Fruit fly (Drosophila melanogaster) whole organism, embryonic: ENCODE results near the gene CG10962.
A peak's percentile ranks its signal among the peaks of the same experiment; 100 is the strongest.

Experiments used
- Abd-B ChIP-seq: fragments of 200-800 bp; sonication (Bioruptor generic); optimal IDR thresholded peaks from 2 replicates; lab custom pipeline; 2018; ENCODE audit warnings: missing biosample characterization, mild to moderate bottlenecking, missing genetic modification characterization, moderate library complexity
- Bdp1 ChIP-seq: fragments of 200-800 bp; sonication (Bioruptor generic); optimal IDR thresholded peaks from 3 replicates; lab custom pipeline; 2016; ENCODE audit warnings: missing biosample characterization, missing genetic modification characterization
- CG10565 ChIP-seq: fragments of 200-800 bp; sonication (Bioruptor generic); optimal IDR thresholded peaks from 3 replicates; lab custom pipeline; 2016; ENCODE audit warnings: missing biosample characterization, mild to moderate bottlenecking, missing genetic modification characterization
- CG10654 ChIP-seq: fragments of 200-800 bp; sonication (Bioruptor generic); optimal IDR thresholded peaks from 2 replicates; lab custom pipeline; 2016; ENCODE audit warnings: missing biosample characterization, missing genetic modification characterization
- CG11085 ChIP-seq: fragments of 200-800 bp; sonication (Bioruptor generic); IDR thresholded peaks from 2 replicates; pipeline ENCODE4 v1.3.6; 2022; ENCODE audit warnings: missing biosample characterization, missing genetic modification characterization
- CG11456 ChIP-seq: fragments of 200-800 bp; sonication (Bioruptor generic); IDR thresholded peaks from 3 replicates; pipeline ENCODE4 v1.3.6; 2022; ENCODE audit warnings: missing biosample characterization, missing genetic modification characterization
- CG13296 ChIP-seq: fragments of 200-800 bp; sonication (Bioruptor generic); optimal IDR thresholded peaks from 3 replicates; lab custom pipeline; 2018; ENCODE audit warnings: missing biosample characterization, mild to moderate bottlenecking, missing genetic modification characterization
- CG13424 ChIP-seq: fragments of 200-800 bp; sonication (Bioruptor generic); optimal IDR thresholded peaks from 2 replicates; lab custom pipeline; 2019; ENCODE audit warnings: missing biosample characterization, mild to moderate bottlenecking, missing genetic modification characterization, moderate library complexity
- CG14014 ChIP-seq: fragments of 200-800 bp; sonication (Bioruptor generic); IDR thresholded peaks from 2 replicates; pipeline ENCODE4 v1.3.6; 2022; ENCODE audit warnings: missing biosample characterization, missing genetic modification characterization
- CG15269 ChIP-seq: fragments of 200-800 bp; sonication (Bioruptor generic); optimal IDR thresholded peaks from 2 replicates; lab custom pipeline; 2018; ENCODE audit warnings: missing biosample characterization, mild to moderate bottlenecking, missing genetic modification characterization, moderate library complexity
- CG15601 ChIP-seq: fragments of 200-800 bp; sonication (Bioruptor generic); optimal IDR thresholded peaks from 3 replicates; lab custom pipeline; 2019; ENCODE audit warnings: missing biosample characterization, mild to moderate bottlenecking, missing genetic modification characterization, moderate library complexity
- CG1603 ChIP-seq: fragments of 200-800 bp; sonication (Bioruptor generic); optimal IDR thresholded peaks from 2 replicates; lab custom pipeline; 2019; ENCODE audit warnings: missing biosample characterization, mild to moderate bottlenecking, missing genetic modification characterization, moderate library complexity
- CG16813 ChIP-seq: fragments of 200-800 bp; sonication (Bioruptor generic); IDR thresholded peaks from 3 replicates; pipeline ENCODE4 v1.3.6; 2022; ENCODE audit warnings: missing biosample characterization, missing genetic modification characterization; ENCODE audit not compliant: partially characterized antibody
- CG17612 ChIP-seq: fragments of 200-800 bp; sonication (Bioruptor generic); IDR thresholded peaks from 2 replicates; pipeline ENCODE4 v1.3.6; 2022; ENCODE audit warnings: missing biosample characterization, missing genetic modification characterization
- CG18476 ChIP-seq: fragments of 200-800 bp; sonication (Bioruptor generic); optimal IDR thresholded peaks from 2 replicates; lab custom pipeline; 2016; ENCODE audit warnings: missing biosample characterization, mild to moderate bottlenecking, missing genetic modification characterization
- CG18619 ChIP-seq: fragments of 200-800 bp; sonication (Bioruptor generic); optimal IDR thresholded peaks from 3 replicates; lab custom pipeline; 2017; ENCODE audit warnings: missing biosample characterization, mild to moderate bottlenecking, missing genetic modification characterization
- CG2875 ChIP-seq: fragments of 200-800 bp; sonication (Bioruptor generic); optimal IDR thresholded peaks from 2 replicates; lab custom pipeline; 2017; ENCODE audit warnings: missing biosample characterization, mild to moderate bottlenecking, missing genetic modification characterization, missing genetic modification reagents
- CG3163 ChIP-seq: fragments of 200-800 bp; sonication (Bioruptor generic); optimal IDR thresholded peaks from 3 replicates; lab custom pipeline; 2016; ENCODE audit warnings: missing biosample characterization, missing genetic modification characterization
- CG32772 ChIP-seq: fragments of 200-800 bp; sonication (Bioruptor generic); IDR thresholded peaks from 2 replicates; pipeline ENCODE4 v1.3.6; 2022; ENCODE audit warnings: missing biosample characterization, missing genetic modification characterization
- CG33213 ChIP-seq: fragments of 200-800 bp; sonication (Bioruptor generic); optimal IDR thresholded peaks from 3 replicates; lab custom pipeline; 2016; ENCODE audit warnings: missing biosample characterization, missing genetic modification characterization
- CG4360 ChIP-seq: fragments of 200-800 bp; sonication (Bioruptor generic); IDR thresholded peaks from 2 replicates; pipeline ENCODE4 v1.3.6; 2022; ENCODE audit warnings: missing biosample characterization, missing genetic modification characterization
- CG4820 ChIP-seq: fragments of 200-800 bp; sonication (Bioruptor generic); optimal IDR thresholded peaks from 3 replicates; lab custom pipeline; 2016; ENCODE audit warnings: missing biosample characterization, missing genetic modification characterization
- CG5180 ChIP-seq: fragments of 200-800 bp; sonication (Bioruptor generic); optimal IDR thresholded peaks from 3 replicates; lab custom pipeline; 2017; ENCODE audit warnings: missing biosample characterization, missing genetic modification characterization, mild to moderate bottlenecking, moderate library complexity, missing genetic modification reagents
- CG7271 ChIP-seq: fragments of 200-800 bp; sonication (Bioruptor generic); optimal IDR thresholded peaks from 2 replicates; lab custom pipeline; 2018; ENCODE audit warnings: missing biosample characterization, mild to moderate bottlenecking, missing genetic modification characterization, moderate library complexity
- CG7963 ChIP-seq: fragments of 200-800 bp; sonication (Bioruptor generic); IDR thresholded peaks from 3 replicates; pipeline ENCODE4 v1.3.6; 2022; ENCODE audit warnings: missing biosample characterization, missing genetic modification characterization; ENCODE audit not compliant: partially characterized antibody
- CG8478 ChIP-seq: fragments of >200 bp; optimal IDR thresholded peaks from 2 replicates; lab custom pipeline; 2018
- CG9215 ChIP-seq: fragments of 200-800 bp; sonication (Bioruptor generic); IDR thresholded peaks from 2 replicates; pipeline ENCODE4 v1.3.6; 2022; ENCODE audit warnings: missing biosample characterization, missing genetic modification characterization
- Deaf1 ChIP-seq: fragments of 200-800 bp; optimal IDR thresholded peaks from 3 replicates; lab custom pipeline; 2019; ENCODE audit warnings: missing biosample characterization, mild to moderate bottlenecking, missing genetic modification characterization, moderate library complexity
- HLHmδ ChIP-seq: fragments of 200-800 bp; sonication (Bioruptor generic); optimal IDR thresholded peaks from 2 replicates; lab custom pipeline; 2018; ENCODE audit warnings: missing biosample characterization, mild to moderate bottlenecking, missing genetic modification characterization, moderate library complexity
- HmgZ ChIP-seq: fragments of 200-800 bp; sonication (Bioruptor generic); optimal IDR thresholded peaks from 2 replicates; lab custom pipeline; 2018; ENCODE audit warnings: missing biosample characterization, mild to moderate bottlenecking, missing genetic modification characterization
- Hr39 ChIP-seq: fragments of >200 bp; optimal IDR thresholded peaks from 2 replicates; lab custom pipeline; 2017
- Jarid2 ChIP-seq: fragments of 200-800 bp; sonication (Bioruptor generic); optimal IDR thresholded peaks from 3 replicates; lab custom pipeline; 2017; ENCODE audit warnings: mild to moderate bottlenecking, missing biosample characterization, missing genetic modification reagents, missing genetic modification characterization
- Mad ChIP-seq: fragments of 200-800 bp; sonication (Bioruptor generic); optimal IDR thresholded peaks from 2 replicates; lab custom pipeline; 2016; ENCODE audit warnings: missing biosample characterization, missing genetic modification characterization
- Neu2 ChIP-seq: fragments of 200-800 bp; sonication (Bioruptor generic); optimal IDR thresholded peaks from 3 replicates; lab custom pipeline; 2016; ENCODE audit warnings: missing biosample characterization, missing genetic modification characterization, borderline replicate concordance
- caup ChIP-seq: fragments of 200-800 bp; sonication (Bioruptor generic); optimal IDR thresholded peaks from 3 replicates; lab custom pipeline; 2017; ENCODE audit warnings: missing biosample characterization, mild to moderate bottlenecking, missing genetic modification characterization, moderate library complexity; ENCODE audit not compliant: severe bottlenecking
- dm ChIP-seq: fragments of 200-800 bp; sonication (Bioruptor generic); optimal IDR thresholded peaks from 3 replicates; lab custom pipeline; 2016; ENCODE audit warnings: missing biosample characterization, missing genetic modification characterization
- dysf ChIP-seq: fragments of 200-800 bp; sonication (Bioruptor generic); IDR thresholded peaks from 3 replicates; pipeline ENCODE4 v1.3.6; 2022; ENCODE audit warnings: missing biosample characterization, missing genetic modification characterization
- emc ChIP-seq: fragments of 200-800 bp; sonication (Bioruptor generic); optimal IDR thresholded peaks from 2 replicates; lab custom pipeline; 2016; ENCODE audit warnings: missing biosample characterization, missing genetic modification characterization
- gfzf ChIP-seq: fragments of 200-800 bp; sonication (Bioruptor generic); optimal IDR thresholded peaks from 2 replicates; lab custom pipeline; 2016; ENCODE audit warnings: missing biosample characterization, mild to moderate bottlenecking, missing genetic modification characterization, moderate library complexity
- gro ChIP-seq: fragments of 200-800 bp; sonication (Bioruptor generic); optimal IDR thresholded peaks from 2 replicates; lab custom pipeline; 2016; ENCODE audit warnings: missing biosample characterization, missing genetic modification characterization
- hb ChIP-seq: fragments of 200-800 bp; sonication (Bioruptor generic); IDR thresholded peaks from 3 replicates; pipeline ENCODE4 v1.3.6; 2022; ENCODE audit warnings: missing biosample characterization, missing genetic modification characterization; ENCODE audit not compliant: partially characterized antibody
- hbn ChIP-seq: fragments of 200-800 bp; sonication (Bioruptor generic); IDR thresholded peaks from 2 replicates; pipeline ENCODE4 v1.3.6; 2022; ENCODE audit warnings: missing biosample characterization, missing genetic modification characterization; ENCODE audit not compliant: partially characterized antibody
- nau ChIP-seq: fragments of 200-800 bp; sonication (Bioruptor generic); optimal IDR thresholded peaks from 3 replicates; lab custom pipeline; 2017; ENCODE audit warnings: missing biosample characterization, mild to moderate bottlenecking, missing genetic modification characterization, missing genetic modification reagents
- nom ChIP-seq: fragments of 200-800 bp; sonication (Bioruptor generic); optimal IDR thresholded peaks from 2 replicates; lab custom pipeline; 2017; ENCODE audit warnings: missing biosample characterization, missing genetic modification characterization, mild to moderate bottlenecking, moderate library complexity, missing genetic modification reagents
- odd ChIP-seq: fragments of 200-800 bp; sonication (Bioruptor generic); optimal IDR thresholded peaks from 2 replicates; lab custom pipeline; 2017; ENCODE audit warnings: missing biosample characterization, mild to moderate bottlenecking, missing genetic modification characterization
- pan ChIP-seq, 4 experiments: fragments of >200 bp in 3 of 4; fragments of 200-800 bp in 1 of 4; sonication (Bioruptor generic) in 1 of 4; optimal IDR thresholded peaks in 3 of 4; IDR thresholded peaks in 1 of 4; 2 replicates each; pipeline versions ENCODE4 v1.3.6 to Lab custom; 2017 to 2022; ENCODE audit warnings: missing biosample characterization in 2 of 4, missing genetic modification characterization in 2 of 4, mixed read lengths in 1 of 4
- run ChIP-seq: fragments of 200-800 bp; sonication (Bioruptor generic); optimal IDR thresholded peaks from 3 replicates; lab custom pipeline; 2018; ENCODE audit warnings: missing biosample characterization, mild to moderate bottlenecking, missing genetic modification characterization
- tna ChIP-seq: fragments of 200-800 bp; sonication (Bioruptor generic); IDR thresholded peaks from 2 replicates; pipeline ENCODE4 v1.3.6; 2022; ENCODE audit warnings: missing biosample characterization, missing genetic modification characterization; ENCODE audit not compliant: partially characterized antibody
- z ChIP-seq: fragments of 200-800 bp; sonication (Bioruptor generic); IDR thresholded peaks from 3 replicates; pipeline ENCODE4 v1.3.6; 2022; ENCODE audit warnings: missing biosample characterization, missing genetic modification characterization
- zf30C ChIP-seq: fragments of 200-800 bp; sonication (Bioruptor generic); optimal IDR thresholded peaks from 3 replicates; lab custom pipeline; 2018; ENCODE audit warnings: missing biosample characterization, mild to moderate bottlenecking, missing genetic modification characterization

Gene CG10962

DNA sequence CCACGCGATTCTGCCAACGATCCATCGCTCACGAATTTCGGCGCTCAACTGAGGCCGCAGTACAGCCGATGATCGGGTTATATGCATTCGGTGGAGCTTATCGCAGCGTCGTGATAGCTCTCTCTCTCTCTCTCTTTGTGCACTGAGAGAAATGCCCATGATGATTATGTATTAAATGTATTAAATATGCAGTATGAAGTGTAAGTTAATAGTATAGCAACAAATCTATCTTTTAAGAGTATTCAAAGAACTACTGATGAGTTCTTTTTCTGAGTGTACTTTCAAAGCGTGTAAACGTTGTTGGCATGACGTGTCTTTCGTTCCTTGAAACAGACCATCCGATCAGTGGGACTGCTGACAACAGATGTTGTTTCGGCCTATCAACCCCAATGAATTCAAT lies at the start of gene CG10962 (continued):
- TF ChIP-seq CG13424 (peak; percentile 71), Neu2 (GFP tag; lab: Kevin White, UChicago) (no peak), CG33213 (no peak), CG11456 (GFP tag; lab: Robert Waterston, UW) (peak; percentile 67), gro (peak; percentile 56), CG4360 (GFP tag; lab: Robert Waterston, UW) (no peak), CG11085 (GFP tag; lab: Robert Waterston, UW) (peak; percentile 58), caup (GFP tag; lab: Kevin White, UChicago) (peak; percentile 57), CG32772 (GFP tag; lab: Robert Waterston, UW) (peak; percentile 69), pan (optimal IDR thresholded peaks at IDR 0.05; lab: Kevin White, UChicago) (no peak), pan (GFP tag; optimal IDR thresholded peaks at IDR 0.05 in 1 of 2, IDR thresholded peaks at IDR 0.05 in 1 of 2) (peak in 1 of 2 experiments; percentile 63), dysf (GFP tag; lab: Robert Waterston, UW) (peak; percentile 82), CG13296 (GFP tag; lab: Kevin White, UChicago) (peak; percentile 29), nom (GFP tag; lab: Kevin White, UChicago) (peak; percentile 32), CG18619 (GFP tag; lab: Kevin White, UChicago) (peak; percentile 49), nau (GFP tag; lab: Kevin White, UChicago) (peak; percentile 26), Jarid2 (GFP tag; lab: Kevin White, UChicago) (peak; percentile 42), HmgZ (tag; lab: Kevin White, UChicago) (peak; percentile 59), gfzf (GFP tag; lab: Kevin White, UChicago) (no peak), hb (no peak), hbn (GFP tag; lab: Robert Waterston, UW) (no peak), CG5180 (GFP tag; lab: Kevin White, UChicago) (peak; percentile 2), tna (GFP tag; lab: Robert Waterston, UW) (no peak), dm (peak; percentile 18), CG18476 (no peak), CG2875 (GFP tag; lab: Kevin White, UChicago) (peak; percentile 6), CG7963 (GFP tag; lab: Robert Waterston, UW) (no peak), HLHmδ (GFP tag; lab: Kevin White, UChicago) (no peak), odd (GFP tag; lab: Kevin White, UChicago) (peak; percentile 46), CG16813 (GFP tag; lab: Robert Waterston, UW) (no peak), CG17612 (GFP tag; lab: Robert Waterston, UW) (no peak), CG10565 (no peak), CG4820 (GFP tag; lab: Kevin White, UChicago) (peak; percentile 40), zf30C (peak; percentile 54), CG15601 (tag; lab: Kevin White, UChicago) (peak; percentile 16), emc (no peak), Abd-B (GFP tag; lab: Kevin White, UChicago) (peak; percentile 60), CG3163 (no peak), CG10654 (GFP tag; lab: Kevin White, UChicago) (peak; percentile 46), z (no peak), run (tag; lab: Kevin White, UChicago) (no peak), CG9215 (GFP tag; lab: Robert Waterston, UW) (peak; percentile 67), Hr39 (lab: Kevin White, UChicago) (no peak), CG1603 (tag; lab: Kevin White, UChicago) (peak; percentile 80), Bdp1 (GFP tag; lab: Kevin White, UChicago) (peak; percentile 7), Deaf1 (tag; lab: Kevin White, UChicago) (peak; percentile 71), CG14014 (GFP tag; lab: Robert Waterston, UW) (peak; percentile 67), CG15269 (tag; lab: Kevin White, UChicago) (peak; percentile 74), CG8478 (no peak), Mad (GFP tag; lab: Kevin White, UChicago) (no peak), CG7271 (tag; lab: Kevin White, UChicago) (no peak)
